Fruit fly (Drosophila melanogaster): ENCODE measurements around the gene Stt3A.

DNA sequence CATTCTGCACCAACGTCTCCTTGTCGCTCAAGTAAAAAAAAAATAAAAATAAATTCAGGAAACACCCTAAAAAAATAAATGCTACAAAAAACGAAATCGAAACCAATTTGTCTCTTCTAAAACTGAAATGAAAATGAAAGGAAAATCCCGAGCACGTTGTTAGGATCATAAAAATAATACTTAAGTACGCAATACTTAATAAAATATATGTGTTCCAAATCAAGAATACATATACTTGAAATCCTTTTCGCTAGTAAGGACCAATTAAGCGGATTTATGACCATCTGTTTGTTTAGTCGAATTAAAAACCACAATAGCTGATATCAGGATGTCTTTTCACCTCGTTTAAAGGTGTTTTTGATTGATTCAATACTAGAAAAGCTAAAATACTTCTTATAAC is 27.9 kb downstream of the Stt3A start, which contains the start of gene r-cup:
- no peak for TF ChIP-seq rn (GFP tag; IDR thresholded peaks at IDR 0.05)
- TF ChIP-seq fd96Ca (GFP tag; IDR thresholded peaks at IDR 0.05), result no peak
- TF ChIP-seq EcR (GFP tag; optimal IDR thresholded peaks at IDR 0.05), result no peak
